Fruit fly (Drosophila melanogaster) whole organism, embryonic: ENCODE measurements around the gene mld.

ENCODE experiments used
- Antp ChIP-seq: fragments of 200-800 bp; sonication (Bioruptor generic); optimal IDR thresholded peaks from 3 replicates; lab custom pipeline; 2016; ENCODE audit warnings: missing biosample characterization, missing genetic modification characterization
- Bteb2 ChIP-seq: fragments of 200-800 bp; sonication (Bioruptor generic); optimal IDR thresholded peaks from 2 replicates; lab custom pipeline; 2016; ENCODE audit warnings: missing biosample characterization, missing genetic modification characterization
- CG12236 ChIP-seq: fragments of 200-800 bp; sonication (Bioruptor generic); optimal IDR thresholded peaks from 2 replicates; lab custom pipeline; 2016; ENCODE audit warnings: missing biosample characterization, missing genetic modification characterization
- CG13894 ChIP-seq: fragments of 200-800 bp; sonication (Bioruptor generic); optimal IDR thresholded peaks from 3 replicates; lab custom pipeline; 2018; ENCODE audit warnings: missing biosample characterization, mild to moderate bottlenecking, missing genetic modification characterization, moderate library complexity
- CG14441 ChIP-seq: fragments of 200-800 bp; sonication (Bioruptor generic); IDR thresholded peaks from 2 replicates; pipeline ENCODE4 v1.3.6; 2022; ENCODE audit warnings: missing biosample characterization, missing genetic modification characterization
- CG1647 ChIP-seq: fragments of 200-800 bp; sonication (Bioruptor generic); optimal IDR thresholded peaks from 3 replicates; lab custom pipeline; 2016; ENCODE audit warnings: missing biosample characterization, missing genetic modification characterization
- CG16815 ChIP-seq: fragments of 200-800 bp; sonication (Bioruptor generic); optimal IDR thresholded peaks from 3 replicates; lab custom pipeline; 2017; ENCODE audit warnings: missing biosample characterization, mild to moderate bottlenecking, missing genetic modification characterization
- CG17359 ChIP-seq: fragments of 200-800 bp; sonication (Bioruptor generic); optimal IDR thresholded peaks from 3 replicates; lab custom pipeline; 2018; ENCODE audit warnings: missing biosample characterization, mild to moderate bottlenecking, missing genetic modification characterization, moderate library complexity
- CG2678 ChIP-seq: fragments of 200-800 bp; sonication (Bioruptor generic); optimal IDR thresholded peaks from 3 replicates; lab custom pipeline; 2019; ENCODE audit warnings: missing biosample characterization, mild to moderate bottlenecking, missing genetic modification characterization, moderate library complexity
- CG34422 ChIP-seq: fragments of 200-800 bp; sonication (Bioruptor generic); IDR thresholded peaks from 3 replicates; pipeline ENCODE4 v1.3.6; 2022; ENCODE audit warnings: missing biosample characterization, missing genetic modification characterization
- CG4424 ChIP-seq: fragments of 200-800 bp; sonication (Bioruptor generic); optimal IDR thresholded peaks from 3 replicates; lab custom pipeline; 2016; ENCODE audit warnings: missing biosample characterization, missing genetic modification characterization
- CG7271 ChIP-seq: fragments of 200-800 bp; sonication (Bioruptor generic); optimal IDR thresholded peaks from 2 replicates; lab custom pipeline; 2018; ENCODE audit warnings: missing biosample characterization, mild to moderate bottlenecking, missing genetic modification characterization, moderate library complexity
- CG7928 ChIP-seq: fragments of 200-800 bp; sonication (Bioruptor generic); optimal IDR thresholded peaks from 2 replicates; lab custom pipeline; 2017; ENCODE audit warnings: missing biosample characterization, mild to moderate bottlenecking, missing genetic modification characterization
- CG8281 ChIP-seq: fragments of 200-800 bp; sonication (Bioruptor generic); optimal IDR thresholded peaks from 2 replicates; lab custom pipeline; 2018; ENCODE audit warnings: missing biosample characterization, mild to moderate bottlenecking, missing genetic modification characterization, moderate library complexity
- CG8924 ChIP-seq: fragments of 200-800 bp; optimal IDR thresholded peaks from 3 replicates; lab custom pipeline; 2019; ENCODE audit warnings: missing biosample characterization, mild to moderate bottlenecking, missing genetic modification characterization, moderate library complexity
- CG9876 ChIP-seq: fragments of 200-800 bp; sonication (Bioruptor generic); optimal IDR thresholded peaks from 2 replicates; lab custom pipeline; 2016; ENCODE audit warnings: missing biosample characterization, missing genetic modification characterization
- CG9932 ChIP-seq: fragments of 200-800 bp; sonication (Bioruptor generic); IDR thresholded peaks from 2 replicates; pipeline ENCODE4 v1.3.6; 2022; ENCODE audit warnings: missing biosample characterization, missing genetic modification characterization
- D19A ChIP-seq: fragments of 200-800 bp; optimal IDR thresholded peaks from 3 replicates; lab custom pipeline; 2019; ENCODE audit warnings: missing biosample characterization, mild to moderate bottlenecking, missing genetic modification characterization, moderate library complexity
- Dip3 ChIP-seq: fragments of 200-800 bp; sonication (Bioruptor generic); optimal IDR thresholded peaks from 3 replicates; lab custom pipeline; 2016; ENCODE audit warnings: missing biosample characterization, missing genetic modification characterization
- E2f1 ChIP-seq: fragments of 200-800 bp; sonication (Bioruptor generic); IDR thresholded peaks from 2 replicates; pipeline ENCODE4 v1.3.6; 2022; ENCODE audit warnings: missing biosample characterization, missing genetic modification characterization
- Elba2 ChIP-seq: fragments of 200-800 bp; sonication (Bioruptor generic); optimal IDR thresholded peaks from 3 replicates; lab custom pipeline; 2016; ENCODE audit warnings: missing biosample characterization, missing genetic modification characterization
- Fer3 ChIP-seq: fragments of 200-800 bp; sonication (Bioruptor generic); optimal IDR thresholded peaks from 2 replicates; lab custom pipeline; 2018; ENCODE audit warnings: missing biosample characterization, mild to moderate bottlenecking, missing genetic modification characterization, moderate library complexity
- Gug ChIP-seq: fragments of 200-800 bp; sonication (Bioruptor generic); IDR thresholded peaks from 4 replicates; pipeline ENCODE4 v1.3.6; 2022; ENCODE audit warnings: missing biosample characterization, missing genetic modification characterization
- HLH54F ChIP-seq: fragments of 200-800 bp; sonication (Bioruptor generic); optimal IDR thresholded peaks from 3 replicates; lab custom pipeline; 2016; ENCODE audit warnings: missing biosample characterization, missing genetic modification characterization
- HmgD ChIP-seq: fragments of 200-800 bp; sonication (Bioruptor generic); optimal IDR thresholded peaks from 3 replicates; lab custom pipeline; 2016; ENCODE audit warnings: missing biosample characterization, missing genetic modification characterization
- Max ChIP-seq: fragments of 200-800 bp; sonication (Bioruptor generic); optimal IDR thresholded peaks from 2 replicates; lab custom pipeline; 2016; ENCODE audit warnings: missing biosample characterization, mild to moderate bottlenecking, missing genetic modification characterization
- NC2α ChIP-seq: fragments of 200-800 bp; sonication (Bioruptor generic); optimal IDR thresholded peaks from 2 replicates; lab custom pipeline; 2016; ENCODE audit warnings: missing biosample characterization, missing genetic modification characterization
- Ravus ChIP-seq: fragments of 200-800 bp; sonication (Bioruptor generic); IDR thresholded peaks from 2 replicates; pipeline ENCODE4 v1.3.6; 2022; ENCODE audit warnings: missing biosample characterization, missing genetic modification characterization
- Sry-β ChIP-seq: fragments of 200-800 bp; sonication (Bioruptor generic); optimal IDR thresholded peaks from 2 replicates; lab custom pipeline; 2018; ENCODE audit warnings: missing biosample characterization, mild to moderate bottlenecking, missing genetic modification characterization, moderate library complexity
- Tbp ChIP-seq: fragments of >200 bp; optimal IDR thresholded peaks from 2 replicates; lab custom pipeline; 2018; ENCODE audit warnings: missing biosample characterization, missing genetic modification characterization
- ara ChIP-seq: fragments of 200-800 bp; sonication (Bioruptor generic); IDR thresholded peaks from 2 replicates; pipeline ENCODE4 v1.3.6; 2022; ENCODE audit warnings: missing biosample characterization, missing genetic modification characterization
- ato ChIP-seq: fragments of 200-800 bp; sonication (Bioruptor generic); IDR thresholded peaks from 2 replicates; pipeline ENCODE4 v1.3.6; 2022; ENCODE audit warnings: missing biosample characterization, missing genetic modification characterization; ENCODE audit not compliant: partially characterized antibody
- cad ChIP-seq: fragments of >200 bp; optimal IDR thresholded peaks from 2 replicates; lab custom pipeline; 2017; ENCODE audit warnings: missing biosample characterization, missing genetic modification characterization
- cas ChIP-seq: fragments of 200-800 bp; sonication (Bioruptor generic); IDR thresholded peaks from 2 replicates; pipeline ENCODE4 v1.3.6; 2022; ENCODE audit warnings: missing biosample characterization, missing genetic modification characterization
- crc ChIP-seq: fragments of 200-800 bp; sonication (Bioruptor generic); optimal IDR thresholded peaks from 2 replicates; lab custom pipeline; 2016; ENCODE audit warnings: missing biosample characterization, missing genetic modification characterization
- cwo ChIP-seq: fragments of 200-800 bp; sonication (Bioruptor generic); optimal IDR thresholded peaks from 3 replicates; lab custom pipeline; 2017; ENCODE audit warnings: missing biosample characterization, missing genetic modification characterization, mild to moderate bottlenecking, moderate library complexity, missing genetic modification reagents
- ems ChIP-seq: fragments of 200-800 bp; sonication (Bioruptor generic); optimal IDR thresholded peaks from 3 replicates; lab custom pipeline; 2016; ENCODE audit warnings: missing biosample characterization, missing genetic modification characterization
- en ChIP-seq: fragments of 200-800 bp; sonication (Bioruptor generic); optimal IDR thresholded peaks from 2 replicates; lab custom pipeline; 2016; ENCODE audit warnings: missing biosample characterization, missing genetic modification characterization
- esg ChIP-seq: fragments of 200-800 bp; sonication (Bioruptor generic); conservative IDR thresholded peaks from 2 replicates; pipeline ENCODE4 v1.3.6; 2022; ENCODE audit warnings: missing biosample characterization, missing genetic modification characterization
- fd102C ChIP-seq: fragments of 200-800 bp; sonication (Bioruptor generic); optimal IDR thresholded peaks from 2 replicates; lab custom pipeline; 2018; ENCODE audit warnings: missing biosample characterization, mild to moderate bottlenecking, missing genetic modification characterization, moderate library complexity
- gro ChIP-seq: fragments of 200-800 bp; sonication (Bioruptor generic); optimal IDR thresholded peaks from 2 replicates; lab custom pipeline; 2016; ENCODE audit warnings: missing biosample characterization, missing genetic modification characterization
- gsb ChIP-seq: fragments of 200-800 bp; sonication (Bioruptor generic); IDR thresholded peaks from 2 replicates; pipeline ENCODE4 v1.3.6; 2022; ENCODE audit warnings: missing biosample characterization, missing genetic modification characterization
- luna ChIP-seq: fragments of 200-800 bp; sonication (Bioruptor generic); optimal IDR thresholded peaks from 2 replicates; lab custom pipeline; 2016; ENCODE audit warnings: missing biosample characterization, missing genetic modification characterization
- mld ChIP-seq: fragments of 200-800 bp; sonication (Bioruptor generic); IDR thresholded peaks from 3 replicates; pipeline ENCODE4 v1.3.6; 2022; ENCODE audit warnings: missing biosample characterization, missing genetic modification characterization; ENCODE audit not compliant: partially characterized antibody
- p53 ChIP-seq: fragments of 200-800 bp; sonication (Bioruptor generic); optimal IDR thresholded peaks from 2 replicates; lab custom pipeline; 2016; ENCODE audit warnings: missing biosample characterization, missing genetic modification characterization
- psq ChIP-seq: fragments of 200-800 bp; sonication (Bioruptor generic); optimal IDR thresholded peaks from 2 replicates; lab custom pipeline; 2017; ENCODE audit warnings: missing biosample characterization, missing genetic modification characterization
- row ChIP-seq: fragments of 200-800 bp; sonication (Bioruptor generic); IDR thresholded peaks from 3 replicates; pipeline ENCODE4 v1.3.6; 2022; ENCODE audit warnings: missing biosample characterization, missing genetic modification characterization
- tll ChIP-seq, 2 experiments: fragments of 200-800 bp in 1 of 2; fragments of >200 bp in 1 of 2; sonication (Bioruptor generic) in 1 of 2; optimal IDR thresholded peaks; 2 replicates each; lab custom pipeline; 2017 to 2019; ENCODE audit warnings: missing biosample characterization in 2 of 2, missing genetic modification characterization in 2 of 2, mild to moderate bottlenecking in 1 of 2, moderate library complexity in 1 of 2
- toy ChIP-seq: fragments of 200-800 bp; sonication (Bioruptor generic); IDR thresholded peaks from 2 replicates; pipeline ENCODE4 v1.3.6; 2022; ENCODE audit warnings: missing biosample characterization, missing genetic modification characterization
- vfl ChIP-seq: fragments of 200-800 bp; sonication (Bioruptor generic); optimal IDR thresholded peaks from 2 replicates; lab custom pipeline; 2016; ENCODE audit warnings: missing biosample characterization, missing genetic modification characterization
- zfh2 ChIP-seq: fragments of 200-800 bp; sonication (Bioruptor generic); optimal IDR thresholded peaks from 2 replicates; lab custom pipeline; 2016; ENCODE audit warnings: missing biosample characterization, missing genetic modification characterization

Gene mld

dm6 chr3R:24543676-24544277 lies 41.7 kb upstream of the mld start, which contains the start of gene Cftr (continued):
- no peak for TF ChIP-seq CG16815
- TF ChIP-seq tll (GFP tag; optimal IDR thresholded peaks at IDR 0.05; lab: Kevin White, UChicago), result no peak
- no peak for TF ChIP-seq CG2678 (tag; lab: Kevin White, UChicago)
- peak; percentile 70 for TF ChIP-seq CG9932 (GFP tag; lab: Robert Waterston, UW)
- TF ChIP-seq Ravus, result no peak
- peak; percentile 55 for TF ChIP-seq NC2α (GFP tag; lab: Kevin White, UChicago)
- TF ChIP-seq Fer3 (tag; lab: Kevin White, UChicago), result peak; percentile 45
- TF ChIP-seq Sry-β (GFP tag; lab: Kevin White, UChicago), result no peak
- TF ChIP-seq CG7271 (tag; lab: Kevin White, UChicago), result no peak
- TF ChIP-seq CG17359, result peak; percentile 56
- TF ChIP-seq D19A (tag; lab: Kevin White, UChicago), result no peak
- TF ChIP-seq crc (GFP tag; lab: Kevin White, UChicago), result peak; percentile 37
- peak; percentile 53 for TF ChIP-seq zfh2 (GFP tag; lab: Kevin White, UChicago)
- TF ChIP-seq CG14441, result peak; percentile 56; the same call in 1 of the 2 replicates
- TF ChIP-seq cas (GFP tag; lab: Robert Waterston, UW), result no peak
- TF ChIP-seq luna (GFP tag; lab: Kevin White, UChicago), result peak; percentile 27
- peak; percentile 46 for TF ChIP-seq HLH54F (GFP tag; lab: Kevin White, UChicago)
- no peak for TF ChIP-seq gsb
- peak; percentile 29 for TF ChIP-seq Elba2 (GFP tag; lab: Kevin White, UChicago)
- peak; percentile 41 for TF ChIP-seq Dip3
- peak; percentile 66 for TF ChIP-seq Antp (GFP tag; lab: Kevin White, UChicago)
- no peak for TF ChIP-seq fd102C (GFP tag; lab: Kevin White, UChicago)
- no peak for TF ChIP-seq CG4424
- TF ChIP-seq Tbp (GFP tag; lab: Kevin White, UChicago), result no peak
- TF ChIP-seq Bteb2, result peak; percentile 61
- TF ChIP-seq p53, result peak; percentile 11
- peak; percentile 25 for TF ChIP-seq CG7928 (GFP tag; lab: Kevin White, UChicago)
- no peak for TF ChIP-seq esg (GFP tag; lab: Robert Waterston, UW)
- peak; percentile 93 for TF ChIP-seq CG34422 (GFP tag; lab: Robert Waterston, UW)
- no peak for TF ChIP-seq CG8924 (tag; lab: Kevin White, UChicago)
- no peak for TF ChIP-seq cad (GFP tag; lab: Kevin White, UChicago)
- TF ChIP-seq ara, result no peak
- no peak for TF ChIP-seq Gug
- peak; percentile 13 for TF ChIP-seq HmgD (GFP tag; lab: Kevin White, UChicago)
- no peak; the same call in 2 of the 3 replicates for TF ChIP-seq mld
- peak; percentile 43 for TF ChIP-seq row (GFP tag; lab: Robert Waterston, UW)
- TF ChIP-seq ato (GFP tag; lab: Robert Waterston, UW), result peak; percentile 65; the same call in 1 of the 2 replicates
- peak; percentile 17 for TF ChIP-seq en (GFP tag; lab: Kevin White, UChicago)
- peak; percentile 73 for TF ChIP-seq CG13894 (tag; lab: Kevin White, UChicago)
- TF ChIP-seq ems (GFP tag; lab: Kevin White, UChicago), result peak; percentile 65
- no peak for TF ChIP-seq psq (GFP tag; lab: Kevin White, UChicago)
- TF ChIP-seq Max, result peak; percentile 53
- TF ChIP-seq CG9876 (GFP tag; lab: Kevin White, UChicago), result no peak
- peak; percentile 53 for TF ChIP-seq vfl (GFP tag; lab: Kevin White, UChicago)
- peak; percentile 43 for TF ChIP-seq CG1647
- TF ChIP-seq cwo, result peak; percentile 100
- TF ChIP-seq E2f1 (GFP tag; lab: Robert Waterston, UW), result peak; percentile 48; the same call in 1 of the 2 replicates
- no peak for TF ChIP-seq CG8281 (tag; lab: Kevin White, UChicago)
- TF ChIP-seq toy (GFP tag; lab: Robert Waterston, UW), result no peak
- peak; percentile 94 for TF ChIP-seq gro
- no peak for TF ChIP-seq CG12236
